Worm (Caenorhabditis elegans) whole organism, mixed stage, embryonic: Measurements from ENCODE around the gene act-2.

Source experiments
- M03D4.4 ChIP-seq: sonication (generic microtip); optimal IDR thresholded peaks from 2 replicates; lab custom pipeline; 2017; ENCODE audit warnings: mild to moderate bottlenecking, missing genetic modification characterization, missing compliant biosample characterization
- bed-3 ChIP-seq: fragments of 200-800 bp; sonication (Bioruptor generic); optimal IDR thresholded peaks from 3 replicates; lab custom pipeline; 2018; ENCODE audit warnings: mild to moderate bottlenecking, missing genetic modification characterization, moderate library complexity, missing compliant biosample characterization
- blmp-1 ChIP-seq: fragments of 150-350 bp; optimal IDR thresholded peaks from 2 replicates; lab custom pipeline; 2014; ENCODE audit warnings: missing biosample characterization, missing genetic modification characterization
- ceh-39 ChIP-seq: fragments of 150-350 bp; optimal IDR thresholded peaks from 2 replicates; lab custom pipeline; 2014; ENCODE audit warnings: missing biosample characterization, missing genetic modification characterization
- ceh-43 ChIP-seq: fragments of 200-800 bp; sonication (Bioruptor generic); optimal IDR thresholded peaks from 2 replicates; lab custom pipeline; 2018; ENCODE audit warnings: mild to moderate bottlenecking, missing genetic modification characterization, moderate library complexity, missing compliant biosample characterization
- ces-1 ChIP-seq: fragments of 150-350 bp; optimal IDR thresholded peaks from 2 replicates; lab custom pipeline; 2014; ENCODE audit warnings: missing biosample characterization, missing genetic modification reagents, missing genetic modification characterization
- cnd-1 ChIP-seq: fragments of 200-800 bp; sonication (Bioruptor generic); optimal IDR thresholded peaks from 2 replicates; lab custom pipeline; 2018; ENCODE audit warnings: mild to moderate bottlenecking, missing genetic modification characterization, missing compliant biosample characterization
- drap-1 ChIP-seq: fragments of 200-800 bp; sonication (Bioruptor generic); optimal IDR thresholded peaks from 3 replicates; lab custom pipeline; 2018; ENCODE audit warnings: mild to moderate bottlenecking, missing genetic modification characterization, missing compliant biosample characterization
- elt-3 ChIP-seq: fragments of 150-350 bp; optimal IDR thresholded peaks from 2 replicates; lab custom pipeline; 2014; ENCODE audit warnings: missing biosample characterization, missing genetic modification characterization
- flh-1 ChIP-seq: fragments of 200-800 bp; sonication (Bioruptor generic); optimal IDR thresholded peaks from 2 replicates; lab custom pipeline; 2018; ENCODE audit warnings: mild to moderate bottlenecking, missing genetic modification characterization, moderate library complexity, missing compliant biosample characterization
- hlh-1 ChIP-seq: fragments of 150-350 bp; optimal IDR thresholded peaks from 2 replicates; lab custom pipeline; 2014; ENCODE audit warnings: missing biosample characterization, missing genetic modification reagents, missing genetic modification characterization
- lin-13 ChIP-seq: fragments of 150-350 bp; optimal IDR thresholded peaks from 2 replicates; lab custom pipeline; 2014; ENCODE audit warnings: missing biosample characterization, missing genetic modification characterization
- lin-32 ChIP-seq: fragments of 200-800 bp; sonication (Bioruptor generic); optimal IDR thresholded peaks from 2 replicates; lab custom pipeline; 2018; ENCODE audit warnings: mild to moderate bottlenecking, missing genetic modification characterization, missing compliant biosample characterization
- lsy-2 ChIP-seq: fragments of 150-350 bp; optimal IDR thresholded peaks from 2 replicates; lab custom pipeline; 2014; ENCODE audit warnings: missing biosample characterization, missing genetic modification characterization
- mep-1 ChIP-seq: fragments of 150-350 bp; optimal IDR thresholded peaks from 2 replicates; lab custom pipeline; 2017; ENCODE audit warnings: missing biosample characterization, missing genetic modification reagents, missing genetic modification characterization, inconsistent platforms
- mls-2 ChIP-seq: sonication (generic microtip); optimal IDR thresholded peaks from 2 replicates; lab custom pipeline; 2016; ENCODE audit warnings: mild to moderate bottlenecking, missing genetic modification characterization, moderate library complexity, missing compliant biosample characterization
- nhr-12 ChIP-seq: fragments of 150-350 bp; optimal IDR thresholded peaks from 2 replicates; lab custom pipeline; 2014; ENCODE audit warnings: missing biosample characterization, missing genetic modification characterization
- nhr-2 ChIP-seq: fragments of 150-350 bp; optimal IDR thresholded peaks from 2 replicates; lab custom pipeline; 2014; ENCODE audit warnings: missing biosample characterization, missing genetic modification characterization
- nhr-237 ChIP-seq: fragments of 150-350 bp; optimal IDR thresholded peaks from 2 replicates; lab custom pipeline; 2014; ENCODE audit warnings: missing biosample characterization, missing genetic modification characterization
- nhr-28 ChIP-seq: fragments of 150-350 bp; optimal IDR thresholded peaks from 2 replicates; lab custom pipeline; 2014; ENCODE audit warnings: missing biosample characterization, missing genetic modification characterization
- nhr-76 ChIP-seq: sonication (generic microtip); optimal IDR thresholded peaks from 2 replicates; lab custom pipeline; 2017; ENCODE audit warnings: missing biosample characterization, missing genetic modification characterization
- pha-4 ChIP-seq: fragments of 150-350 bp; optimal IDR thresholded peaks from 2 replicates; lab custom pipeline; 2018; ENCODE audit warnings: missing biosample characterization, missing genetic modification reagents, missing genetic modification characterization
- snpc-4 ChIP-seq: fragments of 150-350 bp; optimal IDR thresholded peaks from 2 replicates; lab custom pipeline; 2014; ENCODE audit warnings: missing biosample characterization, missing genetic modification characterization
- sptf-1 ChIP-seq: sonication (generic microtip); optimal IDR thresholded peaks from 2 replicates; lab custom pipeline; 2017; ENCODE audit warnings: mild to moderate bottlenecking, missing genetic modification characterization, moderate library complexity, missing compliant biosample characterization
- tbx-8 ChIP-seq: fragments of 200-800 bp; sonication (Bioruptor generic); optimal IDR thresholded peaks from 2 replicates; lab custom pipeline; 2018; ENCODE audit warnings: mild to moderate bottlenecking, missing genetic modification characterization, moderate library complexity, missing compliant biosample characterization
- unc-120 ChIP-seq: sonication (generic microtip); optimal IDR thresholded peaks from 2 replicates; lab custom pipeline; 2017; ENCODE audit warnings: missing genetic modification characterization, missing compliant biosample characterization; ENCODE audit not compliant: poor library complexity, severe bottlenecking
- unc-39 ChIP-seq: fragments of 150-350 bp; optimal IDR thresholded peaks from 2 replicates; lab custom pipeline; 2014; ENCODE audit warnings: missing biosample characterization, missing genetic modification characterization
- ztf-11 ChIP-seq: fragments of 150-350 bp; optimal IDR thresholded peaks from 2 replicates; lab custom pipeline; 2014; ENCODE audit warnings: missing biosample characterization, missing genetic modification characterization

The act-2 gene

DNA sequence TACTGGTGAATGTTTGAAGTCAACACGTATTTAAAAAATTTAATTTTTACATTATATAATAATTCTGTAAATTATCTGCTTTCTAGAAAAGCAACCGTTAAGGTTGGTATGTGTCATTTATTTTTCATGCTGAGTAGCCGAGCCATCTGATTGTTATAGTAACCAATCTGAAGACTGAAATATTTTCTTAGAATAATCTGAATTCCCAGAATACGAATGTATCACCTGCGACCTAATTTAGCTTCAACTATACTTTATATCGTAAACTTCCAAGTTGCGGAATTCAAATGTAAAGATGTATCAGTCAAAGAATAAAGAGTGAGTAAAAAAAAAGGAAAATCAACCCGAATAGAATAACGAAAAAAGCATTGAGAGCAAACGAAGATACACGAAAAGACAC is 44.7 kb downstream of the act-2 start:
- TF ChIP-seq unc-120 (no peak), nhr-237 (tag; lab: Kevin White, UChicago) (no peak), lsy-2 (tag; lab: Kevin White, UChicago) (no peak), pha-4 (tag; lab: Kevin White, UChicago) (no peak), hlh-1 (tag; lab: Kevin White, UChicago) (no peak), mls-2 (no peak), snpc-4 (tag; lab: Kevin White, UChicago) (no peak), lin-13 (tag; lab: Kevin White, UChicago) (no peak), nhr-2 (no peak), drap-1 (GFP tag; lab: Kevin White, UChicago) (no peak), cnd-1 (tag; lab: Kevin White, UChicago) (no peak), ztf-11 (tag; lab: Kevin White, UChicago) (no peak), unc-39 (no peak), M03D4.4 (tag; lab: Kevin White, UChicago) (no peak)

- no peak for TF ChIP-seq sptf-1 (tag; lab: Kevin White, UChicago)
- no peak for TF ChIP-seq tbx-8
- no peak for TF ChIP-seq elt-3 (tag; lab: Kevin White, UChicago)
- TF ChIP-seq unc-39 = no peak
- TF ChIP-seq snpc-4 (tag; lab: Kevin White, UChicago) = no peak
- TF ChIP-seq bed-3 = no peak
- no peak for TF ChIP-seq flh-1 (GFP tag; lab: Kevin White, UChicago)
Observed at ce11 chrV:11030675-11031074, 47.3 kb downstream of the act-2 start.

DNA sequence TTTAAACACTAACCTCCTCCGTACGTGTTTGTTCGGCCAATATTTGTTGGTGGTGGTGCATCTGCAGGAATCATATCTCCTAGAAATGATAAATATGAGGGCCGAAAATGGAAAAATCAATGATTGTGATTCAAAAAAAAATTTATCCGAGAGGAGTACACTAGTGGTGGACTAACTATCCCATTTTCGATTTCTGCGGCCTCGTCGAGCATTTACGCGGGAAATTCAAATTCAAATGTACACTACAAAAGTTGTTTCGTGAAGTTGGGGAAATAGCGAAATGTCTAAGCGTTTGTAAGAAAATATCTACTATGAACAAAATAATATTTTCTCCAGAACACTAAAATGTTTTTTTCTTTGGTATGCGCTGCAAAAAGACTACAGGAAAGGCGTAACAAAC is 48.6 kb downstream of the act-2 start:
- TF ChIP-seq nhr-237 (tag; lab: Kevin White, UChicago) (peak; percentile 49), flh-1 (GFP tag; lab: Kevin White, UChicago) (no peak), lsy-2 (tag; lab: Kevin White, UChicago) (peak; percentile 16), lin-32 (GFP tag; lab: Kevin White, UChicago) (peak; percentile 4), hlh-1 (tag; lab: Kevin White, UChicago) (peak; percentile 3), mep-1 (tag; lab: Kevin White, UChicago) (no peak), ces-1 (GFP tag; lab: Kevin White, UChicago) (peak; percentile 25), sptf-1 (tag; lab: Kevin White, UChicago) (peak; percentile 66), nhr-12 (tag; lab: Kevin White, UChicago) (no peak), cnd-1 (tag; lab: Kevin White, UChicago) (peak; percentile 32)

ce11 chrV:11027740-11028139 is 50.2 kb downstream of the act-2 start:
- TF ChIP-seq ceh-43 (GFP tag; lab: Kevin White, UChicago) (no peak), nhr-76 (tag; lab: Kevin White, UChicago) (no peak), nhr-28 (tag; lab: Kevin White, UChicago) (no peak), hlh-1 (tag; lab: Kevin White, UChicago) (no peak), unc-39 (no peak), drap-1 (GFP tag; lab: Kevin White, UChicago) (no peak), tbx-8 (no peak), pha-4 (tag; lab: Kevin White, UChicago) (no peak), lin-13 (tag; lab: Kevin White, UChicago) (no peak), bed-3 (no peak), cnd-1 (tag; lab: Kevin White, UChicago) (no peak), blmp-1 (tag; lab: Kevin White, UChicago) (no peak), nhr-237 (tag; lab: Kevin White, UChicago) (no peak), ceh-39 (tag; lab: Kevin White, UChicago) (no peak), snpc-4 (tag; lab: Kevin White, UChicago) (no peak), unc-120 (no peak), ztf-11 (tag; lab: Kevin White, UChicago) (no peak)
